Worm (Caenorhabditis elegans) whole organism, L4/young adult: ENCODE results near the gene sdz-24.

Experiments used
- dao-5 ChIP-seq: sonication (generic microtip); optimal IDR thresholded peaks from 2 replicates; lab custom pipeline; 2016; ENCODE audit warnings: missing genotype, missing genetic modification characterization, moderate library complexity, missing compliant biosample characterization
- him-1 ChIP-seq: sonication (generic microtip); optimal IDR thresholded peaks from 2 replicates; lab custom pipeline; 2016; ENCODE audit warnings: missing genotype, missing genetic modification reagents, missing genetic modification characterization, missing compliant biosample characterization

DNA sequence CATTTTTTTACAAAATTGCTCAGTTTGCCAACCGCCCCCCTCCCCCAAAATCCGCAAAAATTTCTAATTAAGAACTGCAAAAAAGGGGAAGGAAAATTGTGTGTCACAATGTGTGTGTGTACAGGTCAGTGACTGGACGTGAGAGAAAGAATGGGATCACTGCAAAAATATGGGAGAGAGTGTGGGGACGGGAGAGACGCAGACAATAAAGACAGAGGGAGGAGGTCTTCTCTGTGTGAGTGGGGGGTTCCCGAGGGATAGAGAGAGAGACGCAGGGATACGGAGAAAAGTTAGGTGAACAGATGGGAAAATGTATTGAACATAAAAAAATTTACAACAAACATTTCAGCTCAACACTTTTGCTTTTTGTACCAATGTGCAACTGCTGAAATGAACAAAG, 32.5 kb upstream of the sdz-24 start:
- TF ChIP-seq him-1 (tag; lab: Kevin White, UChicago) (no peak), dao-5 (no peak)
